Worm (Caenorhabditis elegans) whole organism, L2 larva: Measurements from ENCODE around the gene ztf-1.

Source experiments
- C34F6.9 ChIP-seq: fragments of 150-350 bp; optimal IDR thresholded peaks from 2 replicates; lab custom pipeline; 2014; ENCODE audit warnings: missing biosample characterization, missing genetic modification characterization
- F13H6.1 ChIP-seq: sonication (generic microtip); optimal IDR thresholded peaks from 2 replicates; lab custom pipeline; 2016; ENCODE audit warnings: missing genetic modification characterization, missing compliant biosample characterization
- R02D3.7 ChIP-seq: fragments of 150-350 bp; optimal IDR thresholded peaks from 2 replicates; lab custom pipeline; 2014; ENCODE audit warnings: missing biosample characterization, missing genetic modification characterization
- Y55F3AM.14 ChIP-seq: fragments of 200-800 bp; sonication (Bioruptor generic); optimal IDR thresholded peaks from 2 replicates; lab custom pipeline; 2018; ENCODE audit warnings: mild to moderate bottlenecking, missing genetic modification characterization, missing compliant biosample characterization
- ZK546.5 ChIP-seq: sonication (generic microtip); optimal IDR thresholded peaks from 2 replicates; lab custom pipeline; 2017; ENCODE audit warnings: missing biosample characterization, missing genetic modification characterization
- alr-1 ChIP-seq: fragments of 150-350 bp; optimal IDR thresholded peaks from 2 replicates; lab custom pipeline; 2014; ENCODE audit warnings: missing biosample characterization, missing genetic modification characterization
- aly-2 ChIP-seq: fragments of 150-350 bp; optimal IDR thresholded peaks from 2 replicates; lab custom pipeline; 2014; ENCODE audit warnings: missing biosample characterization, missing genetic modification characterization
- ama-1 ChIP-seq: fragments of 150-350 bp; optimal IDR thresholded peaks from 2 replicates; lab custom pipeline; 2018; ENCODE audit warnings: inconsistent platforms
- blmp-1 ChIP-seq: sonication (generic microtip); optimal IDR thresholded peaks from 2 replicates; lab custom pipeline; 2017; ENCODE audit warnings: missing genetic modification characterization, mild to moderate bottlenecking, missing compliant biosample characterization, antibody characterized with exemption, moderate library complexity; ENCODE audit not compliant: insufficient read depth
- ceh-16 ChIP-seq: fragments of 150-350 bp; optimal IDR thresholded peaks from 2 replicates; lab custom pipeline; 2014; ENCODE audit warnings: missing biosample characterization, missing genetic modification characterization
- ceh-82 ChIP-seq: fragments of 150-350 bp; optimal IDR thresholded peaks from 2 replicates; lab custom pipeline; 2014; ENCODE audit warnings: missing biosample characterization, missing genetic modification characterization
- crh-2 ChIP-seq: sonication (generic microtip); optimal IDR thresholded peaks from 2 replicates; lab custom pipeline; 2017; ENCODE audit warnings: missing biosample characterization, missing genetic modification characterization
- dmd-4 ChIP-seq: sonication (generic microtip); optimal IDR thresholded peaks from 2 replicates; lab custom pipeline; 2017; ENCODE audit warnings: missing biosample characterization, missing genetic modification characterization
- egl-27 ChIP-seq: sonication (generic microtip); optimal IDR thresholded peaks from 3 replicates; lab custom pipeline; 2017; ENCODE audit warnings: missing biosample characterization, missing genetic modification reagents, missing genetic modification characterization
- elt-1 ChIP-seq: fragments of 150-350 bp; optimal IDR thresholded peaks from 2 replicates; lab custom pipeline; 2014; ENCODE audit warnings: missing biosample characterization, missing genetic modification characterization
- elt-3 ChIP-seq: sonication (generic microtip); optimal IDR thresholded peaks from 2 replicates; lab custom pipeline; 2017; ENCODE audit warnings: missing biosample characterization, missing genetic modification characterization
- fos-1 ChIP-seq: fragments of 150-350 bp; optimal IDR thresholded peaks from 2 replicates; lab custom pipeline; 2014; ENCODE audit warnings: missing biosample characterization, missing genetic modification characterization
- gmeb-1 ChIP-seq: fragments of 150-350 bp; optimal IDR thresholded peaks from 2 replicates; lab custom pipeline; 2014; ENCODE audit warnings: missing biosample characterization, missing genetic modification characterization
- lin-11 ChIP-seq: fragments of 150-350 bp; sonication (generic microtip); optimal IDR thresholded peaks from 2 replicates; lab custom pipeline; 2014; ENCODE audit warnings: missing biosample characterization, missing genetic modification characterization, inconsistent platforms, mixed read lengths
- lin-13 ChIP-seq: fragments of 150-350 bp; optimal IDR thresholded peaks from 2 replicates; lab custom pipeline; 2014; ENCODE audit warnings: missing biosample characterization, missing genetic modification reagents, missing genetic modification characterization
- lin-39 ChIP-seq: fragments of 150-350 bp; optimal IDR thresholded peaks from 2 replicates; lab custom pipeline; 2014; ENCODE audit warnings: missing biosample characterization, missing genetic modification reagents, missing genetic modification characterization
- lsy-2 ChIP-seq, 2 experiments: fragments of 150-350 bp in 1 of 2; sonication (generic microtip) in 1 of 2; optimal IDR thresholded peaks; 2 replicates each; lab custom pipeline; 2014 to 2017; ENCODE audit warnings: missing biosample characterization in 2 of 2, missing genetic modification characterization in 2 of 2
- mab-5 ChIP-seq: fragments of 150-350 bp; optimal IDR thresholded peaks from 2 replicates; lab custom pipeline; 2014; ENCODE audit warnings: missing biosample characterization, missing genetic modification characterization
- mbf-1 ChIP-seq: sonication (generic microtip); optimal IDR thresholded peaks from 2 replicates; lab custom pipeline; 2017; ENCODE audit warnings: missing biosample characterization, missing genetic modification characterization
- mdl-1 ChIP-seq, 2 experiments: fragments of 150-350 bp in 1 of 2; sonication (generic microtip) in 1 of 2; optimal IDR thresholded peaks; 2 replicates each; lab custom pipeline; 2017; ENCODE audit warnings: missing biosample characterization in 2 of 2, missing genetic modification characterization in 2 of 2
- nhr-10 ChIP-seq: sonication (generic microtip); optimal IDR thresholded peaks from 2 replicates; lab custom pipeline; 2017; ENCODE audit warnings: missing biosample characterization, missing genetic modification characterization
- nhr-11 ChIP-seq: fragments of 150-350 bp; optimal IDR thresholded peaks from 2 replicates; lab custom pipeline; 2014; ENCODE audit warnings: missing biosample characterization, missing genetic modification characterization
- nhr-12 ChIP-seq: fragments of 150-350 bp; optimal IDR thresholded peaks from 2 replicates; lab custom pipeline; 2014; ENCODE audit warnings: missing biosample characterization, missing genetic modification characterization
- nhr-129 ChIP-seq: fragments of 150-350 bp; optimal IDR thresholded peaks from 2 replicates; lab custom pipeline; 2014; ENCODE audit warnings: missing biosample characterization, missing genetic modification characterization
- nhr-21 ChIP-seq: fragments of 150-350 bp; optimal IDR thresholded peaks from 2 replicates; lab custom pipeline; 2014; ENCODE audit warnings: missing biosample characterization, missing genetic modification characterization
- nhr-23 ChIP-seq: fragments of 150-350 bp; optimal IDR thresholded peaks from 2 replicates; lab custom pipeline; 2014; ENCODE audit warnings: missing biosample characterization, missing genetic modification reagents, missing genetic modification characterization
- nhr-237 ChIP-seq: fragments of 150-350 bp; optimal IDR thresholded peaks from 2 replicates; lab custom pipeline; 2014; ENCODE audit warnings: missing biosample characterization, missing genetic modification characterization
- nhr-25 ChIP-seq: fragments of 150-350 bp; sonication (generic microtip); optimal IDR thresholded peaks from 3 replicates; lab custom pipeline; 2014; ENCODE audit warnings: missing biosample characterization, missing genetic modification characterization
- nhr-6 ChIP-seq: fragments of 150-350 bp; optimal IDR thresholded peaks from 2 replicates; lab custom pipeline; 2014; ENCODE audit warnings: missing biosample characterization, missing genetic modification characterization
- nhr-77 ChIP-seq: fragments of 150-350 bp; optimal IDR thresholded peaks from 2 replicates; lab custom pipeline; 2014; ENCODE audit warnings: missing biosample characterization, missing genetic modification characterization
- peb-1 ChIP-seq: fragments of 150-350 bp; optimal IDR thresholded peaks from 2 replicates; lab custom pipeline; 2014; ENCODE audit warnings: missing biosample characterization, missing genetic modification characterization
- sem-4 ChIP-seq: fragments of 150-350 bp; optimal IDR thresholded peaks from 2 replicates; lab custom pipeline; 2014; ENCODE audit warnings: missing biosample characterization, missing genetic modification reagents, missing genetic modification characterization
- skn-1 ChIP-seq: sonication (generic microtip); optimal IDR thresholded peaks from 2 replicates; lab custom pipeline; 2017; ENCODE audit warnings: missing biosample characterization, missing genetic modification characterization
- sma-3 ChIP-seq: sonication (generic microtip); optimal IDR thresholded peaks from 2 replicates; lab custom pipeline; 2016; ENCODE audit warnings: missing genetic modification reagents, missing genetic modification characterization, missing compliant biosample characterization
- sma-9 ChIP-seq, 2 experiments: fragments of 150-350 bp in 1 of 2; sonication (generic microtip) in 1 of 2; optimal IDR thresholded peaks; 2 replicates each; lab custom pipeline; 2014 to 2016; ENCODE audit warnings: missing genetic modification characterization in 2 of 2, mild to moderate bottlenecking in 1 of 2, missing biosample characterization in 1 of 2, missing compliant biosample characterization in 1 of 2, missing genetic modification reagents in 1 of 2, moderate library complexity in 1 of 2
- snpc-4 ChIP-seq: fragments of 150-350 bp; optimal IDR thresholded peaks from 2 replicates; lab custom pipeline; 2014; ENCODE audit warnings: missing biosample characterization, missing genetic modification characterization
- unc-39 ChIP-seq: fragments of 150-350 bp; optimal IDR thresholded peaks from 2 replicates; lab custom pipeline; 2014; ENCODE audit warnings: missing biosample characterization, missing genetic modification characterization
- unc-55 ChIP-seq: fragments of 150-350 bp; sonication (generic microtip); optimal IDR thresholded peaks from 3 replicates; lab custom pipeline; 2014; ENCODE audit warnings: missing biosample characterization, missing genetic modification reagents, missing genetic modification characterization
- unc-62 ChIP-seq: fragments of 150-350 bp; optimal IDR thresholded peaks from 2 replicates; lab custom pipeline; 2014; ENCODE audit warnings: missing biosample characterization, missing genetic modification reagents, missing genetic modification characterization
- zag-1 ChIP-seq: fragments of 150-350 bp; optimal IDR thresholded peaks from 2 replicates; lab custom pipeline; 2014; ENCODE audit warnings: missing biosample characterization, missing genetic modification characterization
- ztf-1 ChIP-seq: fragments of 200-800 bp; sonication (Bioruptor generic); conservative IDR thresholded peaks from 2 replicates; pipeline ENCODE4 v1.3.6; 2022; ENCODE audit warnings: missing genetic modification characterization, missing compliant biosample characterization
- ztf-11 ChIP-seq: sonication (generic microtip); optimal IDR thresholded peaks from 2 replicates; lab custom pipeline; 2017; ENCODE audit warnings: missing biosample characterization, missing genetic modification characterization
- ztf-4 ChIP-seq: fragments of 150-350 bp; optimal IDR thresholded peaks from 2 replicates; lab custom pipeline; 2014; ENCODE audit warnings: missing biosample characterization, missing genetic modification characterization

Gene ztf-1

DNA sequence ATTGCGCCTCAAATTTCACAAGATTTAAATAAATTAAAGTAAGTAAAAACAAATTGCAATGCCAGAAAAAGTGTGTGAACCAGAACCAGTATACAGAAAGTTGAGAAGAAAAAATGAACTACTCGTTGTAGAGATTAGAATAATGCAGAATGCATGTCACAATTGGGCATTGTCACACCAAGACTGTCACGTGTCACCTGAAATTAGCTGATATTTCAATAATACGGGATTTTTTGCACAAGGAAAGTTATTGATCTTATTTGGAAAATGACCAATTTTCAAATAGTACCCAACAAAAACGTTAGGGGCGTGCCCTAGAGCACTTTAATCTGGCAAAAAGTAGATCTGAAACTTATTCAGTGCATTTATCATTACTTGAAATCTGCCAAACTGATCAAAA is 50.2 kb downstream of the ztf-1 start:
- no peak for TF ChIP-seq nhr-77 (tag; lab: Kevin White, UChicago)
- TF ChIP-seq F13H6.1, result no peak
- TF ChIP-seq snpc-4 (tag; lab: Kevin White, UChicago), result no peak
- no peak for TF ChIP-seq mbf-1
- TF ChIP-seq dmd-4 (tag; lab: Kevin White, UChicago), result no peak
- no peak for TF ChIP-seq elt-3 (tag; lab: Kevin White, UChicago)
- TF ChIP-seq, all 48 proteins: peak for 0

DNA sequence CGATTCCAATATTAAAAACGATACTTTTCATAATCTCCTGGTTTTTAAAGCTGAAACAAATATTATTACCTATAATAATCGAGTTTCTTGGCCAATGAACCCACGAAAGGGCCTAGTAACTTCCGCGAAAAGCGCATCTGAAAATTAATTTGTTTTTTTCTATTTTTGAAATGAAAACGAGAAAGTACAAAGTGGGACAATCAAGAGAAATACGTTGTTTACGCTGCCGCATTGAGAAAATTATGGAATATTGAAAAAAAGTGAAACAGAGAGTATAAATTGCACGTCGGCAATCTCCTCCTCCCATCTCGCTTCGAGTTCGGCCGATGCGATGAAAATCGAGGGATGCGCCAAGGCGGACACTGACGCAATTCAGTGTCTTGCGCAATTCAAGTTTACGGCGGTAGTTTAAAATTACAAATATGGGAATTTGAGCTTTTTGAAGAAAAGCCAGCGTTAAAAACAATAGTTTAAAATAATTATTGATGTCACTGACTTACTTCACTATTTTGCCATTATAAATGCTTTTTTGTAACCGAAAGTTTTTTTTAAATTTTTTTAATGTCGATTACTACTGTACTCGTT is 50.8 kb downstream of the ztf-1 start, which contains the start of gene pdhk-2:
Gene pdhk-2, minus strand, starts transcription at position 137 of the 585 bp plus-strand sequence.
- TF ChIP-seq Y55F3AM.14 (GFP tag; lab: Kevin White, UChicago) (peak; percentile 65), unc-55 (GFP tag; lab: Kevin White, UChicago) (peak; percentile 99), mab-5 (peak; percentile 92), snpc-4 (tag; lab: Kevin White, UChicago) (peak; percentile 61), ztf-11 (tag; lab: Kevin White, UChicago) (peak; percentile 43), R02D3.7 (tag; lab: Kevin White, UChicago) (peak; percentile 71), aly-2 (tag; lab: Kevin White, UChicago) (no peak), nhr-129 (peak; percentile 92), lin-39 (tag; lab: Kevin White, UChicago) (no peak), zag-1 (tag; lab: Kevin White, UChicago) (peak; percentile 91), egl-27 (tag; lab: Kevin White, UChicago) (peak; percentile 87), nhr-237 (no peak), mdl-1 (tag; optimal IDR thresholded peaks at IDR 0.05; lab: Kevin White, UChicago) (peak in 1 of 2 experiments; percentile 66), nhr-10 (tag; lab: Kevin White, UChicago) (peak; percentile 75), ceh-82 (tag; lab: Kevin White, UChicago) (peak; percentile 77), fos-1 (tag; lab: Kevin White, UChicago) (peak; percentile 89), ama-1 (lab: Kevin White, UChicago) (peak; percentile 45), dmd-4 (tag; lab: Kevin White, UChicago) (no peak), F13H6.1 (peak; percentile 94), nhr-12 (peak; percentile 8), lsy-2 (tag; optimal IDR thresholded peaks at IDR 0.05; lab: Kevin White, UChicago) (peak; percentile 92 to 96), ztf-4 (tag; lab: Kevin White, UChicago) (peak; percentile 90), lin-11 (tag; lab: Kevin White, UChicago) (peak; percentile 92), lin-13 (peak; percentile 92), nhr-23 (tag; lab: Kevin White, UChicago) (no peak), nhr-21 (tag; lab: Kevin White, UChicago) (peak; percentile 89), skn-1 (tag; lab: Kevin White, UChicago) (no peak), elt-1 (tag; lab: Kevin White, UChicago) (no peak), ZK546.5 (tag; lab: Kevin White, UChicago) (peak; percentile 64), sma-3 (GFP tag; lab: Kevin White, UChicago) (peak; percentile 93), nhr-6 (tag; lab: Kevin White, UChicago) (peak; percentile 75), nhr-25 (tag; lab: Kevin White, UChicago) (peak; percentile 93), sma-9 (GFP tag; optimal IDR thresholded peaks at IDR 0.05; lab: Kevin White, UChicago) (peak; percentile 95), sma-9 (tag; optimal IDR thresholded peaks at IDR 0.05; lab: Kevin White, UChicago) (no peak), ceh-16 (tag; lab: Kevin White, UChicago) (peak; percentile 92), mbf-1 (no peak), blmp-1 (peak; percentile 47), unc-62 (GFP tag; lab: Kevin White, UChicago) (peak; percentile 57), C34F6.9 (tag; lab: Kevin White, UChicago) (peak; percentile 98), ztf-1 (GFP tag; lab: Robert Waterston, UW) (no peak), peb-1 (tag; lab: Kevin White, UChicago) (no peak), gmeb-1 (tag; lab: Kevin White, UChicago) (peak; percentile 99), elt-3 (tag; lab: Kevin White, UChicago) (no peak), sem-4 (tag; lab: Kevin White, UChicago) (peak; percentile 90), crh-2 (tag; lab: Kevin White, UChicago) (peak; percentile 95), nhr-77 (tag; lab: Kevin White, UChicago) (peak; percentile 85), nhr-11 (tag; lab: Kevin White, UChicago) (no peak), alr-1 (tag; lab: Kevin White, UChicago) (no peak), unc-39 (tag; lab: Kevin White, UChicago) (no peak)
